Fruit fly (Drosophila melanogaster): Measurements from ENCODE around the gene Pgant2.

- TF ChIP-seq CG1621 (tag; optimal IDR thresholded peaks at IDR 0.05) (no peak), Met (GFP tag; optimal IDR thresholded peaks at IDR 0.05) (no peak), Lpt (GFP tag; optimal IDR thresholded peaks at IDR 0.05) (no peak), CG31627 (GFP tag; optimal IDR thresholded peaks at IDR 0.05) (no peak), pdm3 (GFP tag; optimal IDR thresholded peaks at IDR 0.05) (no peak), Ets96B (tag; optimal IDR thresholded peaks at IDR 0.05) (no peak), ss (GFP tag; optimal IDR thresholded peaks at IDR 0.05) (no peak), CG3032 (tag; optimal IDR thresholded peaks at IDR 0.05) (no peak), svp (GFP tag) (no peak), fd85E (GFP tag; optimal IDR thresholded peaks at IDR 0.05) (no peak), CG6163 (GFP tag; IDR thresholded peaks at IDR 0.05) (no peak), Sox14 (GFP tag; optimal IDR thresholded peaks at IDR 0.05) (no peak), Sox102F (GFP tag; optimal IDR thresholded peaks at IDR 0.05) (no peak)
Observed at dm6 chr2L:3438078-3438477, 11.6 kb upstream of the Pgant2 start.
